Fruit fly (Drosophila melanogaster) whole organism, embryonic: ENCODE data around the gene Eip93F.
A peak's percentile ranks its signal among the peaks of the same experiment; 100 is the strongest.

Experiments
- Antp ChIP-seq: fragments of 200-800 bp; sonication (Bioruptor generic); optimal IDR thresholded peaks from 3 replicates; lab custom pipeline; 2016; ENCODE audit warnings: missing biosample characterization, missing genetic modification characterization
- Bdp1 ChIP-seq: fragments of 200-800 bp; sonication (Bioruptor generic); optimal IDR thresholded peaks from 3 replicates; lab custom pipeline; 2016; ENCODE audit warnings: missing biosample characterization, missing genetic modification characterization
- C15 ChIP-seq: fragments of 200-800 bp; sonication (Bioruptor generic); IDR thresholded peaks from 3 replicates; pipeline ENCODE4 v1.3.6; 2022; ENCODE audit warnings: missing biosample characterization, missing genetic modification characterization
- CG13296 ChIP-seq: fragments of 200-800 bp; sonication (Bioruptor generic); optimal IDR thresholded peaks from 3 replicates; lab custom pipeline; 2018; ENCODE audit warnings: missing biosample characterization, mild to moderate bottlenecking, missing genetic modification characterization
- CG13775 ChIP-seq: fragments of 200-800 bp; sonication (Bioruptor generic); optimal IDR thresholded peaks from 3 replicates; lab custom pipeline; 2017; ENCODE audit warnings: missing biosample characterization, mild to moderate bottlenecking, missing genetic modification characterization
- CG18262 ChIP-seq: fragments of 200-800 bp; optimal IDR thresholded peaks from 3 replicates; lab custom pipeline; 2019; ENCODE audit warnings: missing biosample characterization, mild to moderate bottlenecking, missing genetic modification characterization, moderate library complexity
- CG2199 ChIP-seq: fragments of 200-800 bp; sonication (Bioruptor generic); IDR thresholded peaks from 3 replicates; pipeline ENCODE4 v1.3.6; 2022; ENCODE audit warnings: missing biosample characterization, missing genetic modification characterization
- CG2712 ChIP-seq: fragments of 200-800 bp; optimal IDR thresholded peaks from 3 replicates; lab custom pipeline; 2019; ENCODE audit warnings: missing biosample characterization, mild to moderate bottlenecking, missing genetic modification characterization, moderate library complexity
- CG32532 ChIP-seq: fragments of 200-800 bp; sonication (Bioruptor generic); IDR thresholded peaks from 2 replicates; pipeline ENCODE4 v1.3.6; 2022; ENCODE audit warnings: missing biosample characterization, missing genetic modification characterization
- CG34376 ChIP-seq: fragments of 200-800 bp; sonication (Bioruptor generic); optimal IDR thresholded peaks from 2 replicates; lab custom pipeline; 2018; ENCODE audit warnings: missing biosample characterization, mild to moderate bottlenecking, missing genetic modification characterization
- CG4707 ChIP-seq: fragments of 200-800 bp; sonication (Bioruptor generic); optimal IDR thresholded peaks from 2 replicates; lab custom pipeline; 2018; ENCODE audit warnings: missing biosample characterization, mild to moderate bottlenecking, missing genetic modification characterization, moderate library complexity
- CG4854 ChIP-seq: fragments of 200-800 bp; sonication (Bioruptor generic); optimal IDR thresholded peaks from 2 replicates; lab custom pipeline; 2016; ENCODE audit warnings: missing biosample characterization, missing genetic modification characterization, inconsistent platforms
- CG6254 ChIP-seq: fragments of 200-800 bp; sonication (Bioruptor generic); optimal IDR thresholded peaks from 3 replicates; lab custom pipeline; 2017; ENCODE audit warnings: mild to moderate bottlenecking, missing biosample characterization, missing genetic modification reagents, missing genetic modification characterization
- CG7372 ChIP-seq: fragments of 200-800 bp; sonication (Bioruptor generic); IDR thresholded peaks from 2 replicates; pipeline ENCODE4 v1.3.6; 2022; ENCODE audit warnings: missing biosample characterization, missing genetic modification characterization
- CG7839 ChIP-seq: fragments of 200-800 bp; sonication (Bioruptor generic); optimal IDR thresholded peaks from 3 replicates; lab custom pipeline; 2018; ENCODE audit warnings: missing biosample characterization, mild to moderate bottlenecking, missing genetic modification characterization, moderate library complexity
- CG7987 ChIP-seq: fragments of 200-800 bp; sonication (Bioruptor generic); optimal IDR thresholded peaks from 2 replicates; lab custom pipeline; 2018; ENCODE audit warnings: missing biosample characterization, mild to moderate bottlenecking, missing genetic modification characterization, moderate library complexity
- CG8765 ChIP-seq: fragments of 200-800 bp; sonication (Bioruptor generic); IDR thresholded peaks from 2 replicates; pipeline ENCODE4 v1.3.6; 2022; ENCODE audit warnings: missing biosample characterization, missing genetic modification characterization
- CG8924 ChIP-seq: fragments of 200-800 bp; optimal IDR thresholded peaks from 3 replicates; lab custom pipeline; 2019; ENCODE audit warnings: missing biosample characterization, mild to moderate bottlenecking, missing genetic modification characterization, moderate library complexity
- CG9797 ChIP-seq: fragments of 200-800 bp; sonication (Bioruptor generic); optimal IDR thresholded peaks from 3 replicates; lab custom pipeline; 2018; ENCODE audit warnings: missing biosample characterization, mild to moderate bottlenecking, missing genetic modification characterization
- CG9876 ChIP-seq: fragments of 200-800 bp; sonication (Bioruptor generic); optimal IDR thresholded peaks from 2 replicates; lab custom pipeline; 2016; ENCODE audit warnings: missing biosample characterization, missing genetic modification characterization
- Dad ChIP-seq: fragments of 200-800 bp; sonication (Bioruptor generic); optimal IDR thresholded peaks from 3 replicates; lab custom pipeline; 2016; ENCODE audit warnings: missing biosample characterization, missing genetic modification characterization
- Eip74EF ChIP-seq, 2 experiments: fragments of 200-800 bp in 1 of 2; fragments of >200 bp in 1 of 2; sonication (Bioruptor generic) in 1 of 2; optimal IDR thresholded peaks; 2 replicates each; lab custom pipeline; 2017 to 2019; ENCODE audit warnings: missing biosample characterization in 2 of 2, missing genetic modification characterization in 2 of 2, mild to moderate bottlenecking in 1 of 2, moderate library complexity in 1 of 2
- HHEX ChIP-seq: fragments of 200-800 bp; sonication (Bioruptor generic); optimal IDR thresholded peaks from 3 replicates; lab custom pipeline; 2017; ENCODE audit warnings: missing biosample characterization, mild to moderate bottlenecking, missing genetic modification characterization, missing genetic modification reagents
- HmgD ChIP-seq: fragments of 200-800 bp; sonication (Bioruptor generic); optimal IDR thresholded peaks from 3 replicates; lab custom pipeline; 2016; ENCODE audit warnings: missing biosample characterization, missing genetic modification characterization
- Hmx ChIP-seq: fragments of 200-800 bp; sonication (Bioruptor generic); optimal IDR thresholded peaks from 2 replicates; lab custom pipeline; 2016; ENCODE audit warnings: missing biosample characterization, missing genetic modification characterization
- Jarid2 ChIP-seq: fragments of 200-800 bp; sonication (Bioruptor generic); optimal IDR thresholded peaks from 3 replicates; lab custom pipeline; 2017; ENCODE audit warnings: mild to moderate bottlenecking, missing biosample characterization, missing genetic modification reagents, missing genetic modification characterization
- Oaz ChIP-seq: fragments of 200-800 bp; sonication (Bioruptor generic); IDR thresholded peaks from 2 replicates; pipeline ENCODE4 v1.3.6; 2022; ENCODE audit warnings: missing biosample characterization, missing genetic modification characterization
- Rfx ChIP-seq: fragments of 200-800 bp; sonication (Bioruptor generic); IDR thresholded peaks from 2 replicates; pipeline ENCODE4 v1.3.6; 2022; ENCODE audit warnings: missing biosample characterization, missing genetic modification characterization
- bowl ChIP-seq: fragments of 200-800 bp; sonication (Bioruptor generic); IDR thresholded peaks from 2 replicates; pipeline ENCODE4 v1.3.6; 2022; ENCODE audit warnings: missing biosample characterization, missing genetic modification characterization
- bsh ChIP-seq, 2 experiments: fragments of 200-800 bp; sonication (Bioruptor generic); optimal IDR thresholded peaks; 2 replicates each; lab custom pipeline; 2017 to 2018; ENCODE audit warnings: mild to moderate bottlenecking in 2 of 2, missing biosample characterization in 2 of 2, missing genetic modification characterization in 2 of 2, moderate library complexity in 1 of 2
- crol ChIP-seq: fragments of 200-800 bp; sonication (Bioruptor generic); IDR thresholded peaks from 2 replicates; pipeline ENCODE4 v1.3.6; 2022; ENCODE audit warnings: missing biosample characterization, missing genetic modification characterization
- dm ChIP-seq: fragments of 200-800 bp; sonication (Bioruptor generic); optimal IDR thresholded peaks from 3 replicates; lab custom pipeline; 2016; ENCODE audit warnings: missing biosample characterization, missing genetic modification characterization
- gro ChIP-seq: fragments of 200-800 bp; sonication (Bioruptor generic); optimal IDR thresholded peaks from 2 replicates; lab custom pipeline; 2016; ENCODE audit warnings: missing biosample characterization, missing genetic modification characterization
- h ChIP-seq: fragments of >200 bp; optimal IDR thresholded peaks from 2 replicates; lab custom pipeline; 2017
- jigr1 ChIP-seq: fragments of 200-800 bp; sonication (Bioruptor generic); IDR thresholded peaks from 3 replicates; pipeline ENCODE4 v1.3.6; 2022; ENCODE audit warnings: missing biosample characterization, missing genetic modification characterization
- lbe ChIP-seq: fragments of 200-800 bp; sonication (Bioruptor generic); optimal IDR thresholded peaks from 2 replicates; lab custom pipeline; 2016; ENCODE audit warnings: missing biosample characterization, mild to moderate bottlenecking, missing genetic modification characterization
- lov ChIP-seq, 2 experiments: fragments of 200-800 bp in 1 of 2; fragments of >200 bp in 1 of 2; sonication (Bioruptor generic) in 1 of 2; IDR thresholded peaks in 1 of 2; optimal IDR thresholded peaks in 1 of 2; 2 replicates in 1 of 2; 3 replicates in 1 of 2; pipeline versions ENCODE4 v1.3.6 to Lab custom; 2017 to 2022; ENCODE audit warnings: missing biosample characterization in 1 of 2, missing genetic modification characterization in 1 of 2
- mam ChIP-seq: fragments of 200-800 bp; sonication (Bioruptor generic); optimal IDR thresholded peaks from 3 replicates; lab custom pipeline; 2016; ENCODE audit warnings: missing biosample characterization, missing genetic modification characterization
- nerfin-2 ChIP-seq: fragments of 200-800 bp; sonication (Bioruptor generic); IDR thresholded peaks from 2 replicates; pipeline ENCODE4 v1.3.6; 2022; ENCODE audit warnings: missing biosample characterization, missing genetic modification characterization; ENCODE audit not compliant: partially characterized antibody
- nmo ChIP-seq: fragments of 200-800 bp; sonication (Bioruptor generic); optimal IDR thresholded peaks from 2 replicates; lab custom pipeline; 2018; ENCODE audit warnings: missing biosample characterization, mild to moderate bottlenecking, missing genetic modification characterization, moderate library complexity
- odd ChIP-seq: fragments of 200-800 bp; sonication (Bioruptor generic); optimal IDR thresholded peaks from 2 replicates; lab custom pipeline; 2017; ENCODE audit warnings: missing biosample characterization, mild to moderate bottlenecking, missing genetic modification characterization
- pb ChIP-seq: fragments of 200-800 bp; sonication (Bioruptor generic); optimal IDR thresholded peaks from 3 replicates; lab custom pipeline; 2016; ENCODE audit warnings: missing biosample characterization, missing genetic modification characterization
- pita ChIP-seq: fragments of 200-800 bp; sonication (Bioruptor generic); optimal IDR thresholded peaks from 2 replicates; lab custom pipeline; 2017; ENCODE audit warnings: missing biosample characterization, mild to moderate bottlenecking, missing genetic modification characterization
- sima ChIP-seq: fragments of 200-800 bp; sonication (Bioruptor generic); optimal IDR thresholded peaks from 2 replicates; lab custom pipeline; 2016; ENCODE audit warnings: missing biosample characterization, missing genetic modification characterization
- slp2 ChIP-seq: fragments of 200-800 bp; sonication (Bioruptor generic); optimal IDR thresholded peaks from 2 replicates; lab custom pipeline; 2016; ENCODE audit warnings: missing biosample characterization, missing genetic modification characterization
- so ChIP-seq: fragments of 200-800 bp; sonication (Bioruptor generic); IDR thresholded peaks from 3 replicates; pipeline ENCODE4 v1.3.6; 2022; ENCODE audit warnings: missing biosample characterization, missing genetic modification characterization
- sr ChIP-seq: fragments of 200-800 bp; sonication (Bioruptor generic); IDR thresholded peaks from 3 replicates; pipeline ENCODE4 v1.3.6; 2022; ENCODE audit warnings: missing biosample characterization, missing genetic modification characterization
- tgo ChIP-seq: fragments of 200-800 bp; sonication (Bioruptor generic); IDR thresholded peaks from 3 replicates; pipeline ENCODE4 v1.3.6; 2022; ENCODE audit warnings: missing biosample characterization, missing genetic modification characterization
- tio ChIP-seq: fragments of 200-800 bp; sonication (Bioruptor generic); optimal IDR thresholded peaks from 2 replicates; lab custom pipeline; 2017; ENCODE audit warnings: missing biosample characterization, missing genetic modification characterization, inconsistent platforms
- unc-4 ChIP-seq: fragments of 200-800 bp; sonication (Bioruptor generic); IDR thresholded peaks from 2 replicates; pipeline ENCODE4 v1.3.6; 2022; ENCODE audit warnings: missing biosample characterization, missing genetic modification characterization; ENCODE audit not compliant: partially characterized antibody

Gene Eip93F

dm6 chr3R:22023041-22023626 is 74.2 kb downstream of the Eip93F start, which contains the start of the genes Mitofilin and mRpL35 (continued):
- peak; percentile 41 for TF ChIP-seq CG18262 (tag; lab: Kevin White, UChicago)
- TF ChIP-seq Jarid2 (GFP tag; lab: Kevin White, UChicago): no peak
- peak; percentile 17 for TF ChIP-seq CG34376 (GFP tag; lab: Kevin White, UChicago)
- peak; percentile 19; the same call in 1 of the 2 replicates for TF ChIP-seq CG8765 (GFP tag; lab: Robert Waterston, UW)
- no peak for TF ChIP-seq HHEX (GFP tag; lab: Kevin White, UChicago)
- peak; percentile 51 for TF ChIP-seq pb (GFP tag; lab: Kevin White, UChicago)
- TF ChIP-seq Dad: no peak
- peak; percentile 43 for TF ChIP-seq CG9876
- TF ChIP-seq CG4707 (GFP tag; lab: Kevin White, UChicago): no peak
- TF ChIP-seq CG9797 (GFP tag; lab: Kevin White, UChicago): peak; percentile 9
- TF ChIP-seq so (GFP tag; lab: Robert Waterston, UW): no peak
- TF ChIP-seq tgo: no peak
- peak; percentile 15 for TF ChIP-seq CG7839 (tag; lab: Kevin White, UChicago)
- no peak for TF ChIP-seq h (lab: Kevin White, UChicago)
- TF ChIP-seq HmgD (GFP tag; lab: Kevin White, UChicago): peak; percentile 46
- TF ChIP-seq unc-4 (GFP tag; lab: Robert Waterston, UW): peak; percentile 62
- TF ChIP-seq mam: peak; percentile 58
- peak; percentile 50 for TF ChIP-seq dm (GFP tag; lab: Kevin White, UChicago)
- TF ChIP-seq nerfin-2 (GFP tag; lab: Robert Waterston, UW): no peak
- TF ChIP-seq CG2712 (tag; lab: Kevin White, UChicago): peak; percentile 32
- no peak for TF ChIP-seq lov (optimal IDR thresholded peaks at IDR 0.05; lab: Kevin White, UChicago)
- no peak for TF ChIP-seq lov (GFP tag; IDR thresholded peaks at IDR 0.05; lab: Robert Waterston, UW)
- peak; percentile 71 for TF ChIP-seq Antp (GFP tag; lab: Kevin White, UChicago)
- no peak for TF ChIP-seq lbe (GFP tag; lab: Kevin White, UChicago)
- TF ChIP-seq Oaz (GFP tag; lab: Robert Waterston, UW): no peak
- peak; percentile 58 for TF ChIP-seq nmo (GFP tag; lab: Kevin White, UChicago)
- no peak for TF ChIP-seq CG6254
- no peak for TF ChIP-seq CG32532
- no peak for TF ChIP-seq tio
- TF ChIP-seq CG2199: no peak
- peak; percentile 33 for TF ChIP-seq slp2 (GFP tag; lab: Kevin White, UChicago)
- TF ChIP-seq Eip74EF (GFP tag; optimal IDR thresholded peaks at IDR 0.05; lab: Kevin White, UChicago): no peak
- no peak for TF ChIP-seq bsh (GFP tag; optimal IDR thresholded peaks at IDR 0.05; lab: Kevin White, UChicago)
- TF ChIP-seq C15 (GFP tag; lab: Robert Waterston, UW): no peak
- peak; percentile 43; the same call in 1 of the 2 replicates for TF ChIP-seq Rfx (GFP tag; lab: Robert Waterston, UW)
- no peak for TF ChIP-seq crol (GFP tag; lab: Robert Waterston, UW)
- TF ChIP-seq CG8924 (tag; lab: Kevin White, UChicago): peak; percentile 36
- TF ChIP-seq gro (GFP tag; lab: Kevin White, UChicago): peak; percentile 16
- no peak for TF ChIP-seq CG4854 (GFP tag; lab: Kevin White, UChicago)
- TF ChIP-seq Bdp1 (GFP tag; lab: Kevin White, UChicago): no peak
- peak; percentile 34; the same call in 1 of the 3 replicates for TF ChIP-seq sr (GFP tag; lab: Robert Waterston, UW)
- no peak for TF ChIP-seq jigr1
- no peak for TF ChIP-seq CG13296 (GFP tag; lab: Kevin White, UChicago)
- TF ChIP-seq pita (GFP tag; lab: Kevin White, UChicago): no peak
- TF ChIP-seq odd (GFP tag; lab: Kevin White, UChicago): no peak
- TF ChIP-seq Hmx: no peak
- no peak for TF ChIP-seq CG7987
- no peak for TF ChIP-seq sima
- no peak for TF ChIP-seq CG7372
- TF ChIP-seq CG13775: peak; percentile 27
- no peak for TF ChIP-seq bowl (GFP tag; lab: Robert Waterston, UW)
